Fruit fly (Drosophila melanogaster) whole organism, prepupa: Measurements from ENCODE around the gene Rbfox1.

Experiments used
- CG16779 ChIP-seq: fragments of 200-800 bp; sonication (Bioruptor generic); optimal IDR thresholded peaks from 3 replicates; lab custom pipeline; 2017; ENCODE audit warnings: missing biosample characterization, mild to moderate bottlenecking, missing genetic modification characterization
- CG6854 ChIP-seq: fragments of 200-800 bp; sonication (Bioruptor generic); optimal IDR thresholded peaks from 2 replicates; lab custom pipeline; 2017; ENCODE audit warnings: missing biosample characterization, mild to moderate bottlenecking, missing genetic modification characterization
- topi ChIP-seq: fragments of 200-800 bp; sonication (Bioruptor generic); optimal IDR thresholded peaks from 3 replicates; lab custom pipeline; 2016; ENCODE audit warnings: missing biosample characterization, missing genetic modification characterization

- TF ChIP-seq topi (GFP tag; lab: Kevin White, UChicago) (no peak), CG6854 (no peak), CG16779 (tag; lab: Kevin White, UChicago) (no peak)
Observed at dm6 chr3L:10507971-10508370, 26.8 kb downstream of the Rbfox1 start.
